Worm (Caenorhabditis elegans): ENCODE measurements around the gene srw-8.

The srw-8 gene

DNA sequence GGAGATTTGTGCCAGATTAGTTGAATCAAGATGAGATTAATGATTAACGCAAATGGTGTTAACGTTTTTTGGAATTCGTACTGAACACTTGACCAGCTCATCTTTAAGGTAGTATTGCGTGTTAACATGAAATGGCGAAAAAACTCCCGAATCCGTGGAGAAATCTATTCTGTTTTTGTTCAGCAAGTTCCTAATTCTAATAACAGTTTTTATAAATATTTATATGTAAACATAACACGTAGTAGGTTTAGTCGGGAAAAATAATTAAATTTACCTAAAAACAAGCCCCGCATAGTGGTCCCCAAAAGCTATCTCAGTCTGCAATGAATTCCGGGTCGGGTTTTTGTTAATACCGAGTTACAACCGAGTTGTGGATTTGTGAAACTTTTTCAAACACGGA, 24.9 kb upstream of the srw-8 start, which contains the start of gene str-244:
TSS of gene str-244 (minus strand) at position 101 of the 400 bp plus-strand sequence.
- TF ChIP-seq F57C9.4 (tag; optimal IDR thresholded peaks at IDR 0.05) (no peak), ceh-58 (GFP tag; IDR thresholded peaks at IDR 0.05) (no peak)

DNA sequence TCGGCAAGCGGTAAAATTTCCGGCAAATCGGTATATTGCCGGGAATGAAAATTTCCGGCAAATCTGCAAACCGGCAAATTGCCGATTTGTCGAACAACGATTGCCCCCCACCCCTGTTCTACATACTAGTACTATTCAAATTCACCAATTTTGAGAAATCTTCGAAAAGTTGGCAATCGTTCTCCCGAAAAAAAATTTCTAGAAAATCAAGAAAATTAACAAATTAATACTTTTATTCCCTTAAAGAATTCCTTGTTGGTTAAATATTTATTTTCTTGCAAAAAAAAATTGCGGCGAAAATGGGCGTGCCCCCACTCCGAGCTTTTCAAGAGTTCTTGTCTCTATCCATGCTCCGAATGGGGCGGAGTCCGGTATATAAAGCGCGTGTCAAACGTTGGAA, 20.1 kb upstream of the srw-8 start, which contains the start of gene C50H11.8:
TSS of gene C50H11.8 (plus strand) at position 301 of the 400 bp plus-strand sequence.
- TF ChIP-seq zfh-2 (GFP tag; conservative IDR thresholded peaks at IDR 0.05) (no peak), Y53F4B.3 (GFP tag; IDR thresholded peaks at IDR 0.05) (no peak), let-526 (GFP tag; IDR thresholded peaks at IDR 0.05) (no peak), F33H1.4 (GFP tag; IDR thresholded peaks at IDR 0.05) (no peak), F52B5.7 (tag; optimal IDR thresholded peaks at IDR 0.05) (no peak), lin-26 (GFP tag; IDR thresholded peaks at IDR 0.05) (no peak), Y67H2A.10 (GFP tag; conservative IDR thresholded peaks at IDR 0.05) (no peak), cebp-2 (GFP tag; IDR thresholded peaks at IDR 0.05) (no peak)

DNA sequence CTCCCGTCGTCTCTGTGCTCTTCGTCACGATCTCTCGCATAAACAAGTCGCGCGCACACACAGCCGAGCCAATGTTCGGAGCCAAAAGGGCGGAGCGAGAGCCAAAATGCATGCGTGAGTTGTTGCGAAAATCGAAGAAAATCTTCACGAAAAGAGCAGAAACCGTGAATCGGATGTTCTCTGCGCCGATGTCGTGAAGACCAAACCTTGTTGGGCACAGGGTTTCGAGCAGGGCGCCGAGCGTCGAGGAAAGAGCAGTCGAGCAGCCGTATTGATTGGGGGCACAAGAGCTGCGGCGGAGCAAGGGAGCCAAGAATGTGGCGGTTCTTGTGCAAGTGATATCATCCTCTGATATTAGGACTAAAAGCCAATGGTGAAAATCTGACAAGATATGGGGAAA, 12.2 kb upstream of the srw-8 start:
- TF ChIP-seq zfh-2 (GFP tag; conservative IDR thresholded peaks at IDR 0.05) (peak; percentile 78), madf-3 (GFP tag; IDR thresholded peaks at IDR 0.05) (0 out of 2 replicates have a peak, but pooled peaks have one; percentile 17), hmg-1.2 (GFP tag; IDR thresholded peaks at IDR 0.05) (no peak)

DNA sequence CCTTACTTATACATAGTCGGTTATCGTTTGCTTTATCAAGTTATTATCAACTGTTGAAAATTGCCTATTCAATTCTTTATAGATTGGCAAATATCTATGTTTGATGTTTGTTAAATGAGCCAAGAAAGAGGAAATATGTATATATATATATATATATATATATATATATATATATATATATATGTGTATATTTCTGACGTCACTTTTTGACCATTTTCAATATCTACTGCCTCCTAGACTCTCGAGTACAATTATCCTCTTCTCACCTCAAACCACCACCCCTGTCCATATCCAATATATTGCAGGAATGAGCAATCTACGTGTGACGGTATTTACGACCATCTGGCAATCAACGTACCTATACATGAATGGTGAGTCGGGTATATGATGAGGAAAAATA, 10.7 kb upstream of the srw-8 start, which contains the start of gene F59D6.1:
TSS of gene F59D6.1 (plus strand) at position 301 of the 400 bp plus-strand sequence.
- TF ChIP-seq ceh-100 (GFP tag; IDR thresholded peaks at IDR 0.05) (no peak), F52B5.7 (tag; optimal IDR thresholded peaks at IDR 0.05) (no peak), F57A8.1 (GFP tag; optimal IDR thresholded peaks at IDR 0.05) (no peak), die-1 (tag; optimal IDR thresholded peaks at IDR 0.05) (no peak), atf-7 (tag; optimal IDR thresholded peaks at IDR 0.05) (no peak), F33H1.4 (GFP tag; IDR thresholded peaks at IDR 0.05) (no peak), athp-1 (tag; optimal IDR thresholded peaks at IDR 0.05) (no peak), nfya-1 (tag; optimal IDR thresholded peaks at IDR 0.05; ENCODE audit: borderline replicate concordance, insufficient read depth) (no peak), ztf-25 (GFP tag; IDR thresholded peaks at IDR 0.05) (no peak), lin-26 (GFP tag; IDR thresholded peaks at IDR 0.05) (no peak), K12H6.12 (tag; optimal IDR thresholded peaks at IDR 0.05) (no peak), egrh-3 (GFP tag; IDR thresholded peaks at IDR 0.05) (no peak), mxl-1 (tag; optimal IDR thresholded peaks at IDR 0.05) (no peak)

DNA sequence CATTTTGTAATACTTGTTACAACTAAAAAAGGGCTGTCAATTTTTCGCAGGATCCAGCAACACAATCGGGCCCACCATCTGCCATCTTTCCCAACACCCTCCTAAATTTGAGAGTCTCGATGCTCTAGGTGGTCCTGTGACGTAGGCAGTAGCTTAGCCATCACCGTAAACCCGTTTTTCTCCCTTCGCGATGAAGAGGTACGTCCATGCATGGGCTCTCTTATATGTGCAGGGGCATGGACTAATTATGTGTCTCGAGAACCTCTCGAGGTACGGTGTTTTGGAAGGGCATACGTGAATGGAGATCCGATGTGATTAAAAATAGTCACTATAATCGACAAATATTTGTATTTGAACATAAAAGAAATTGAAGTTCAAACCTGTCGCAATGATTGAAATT, 6.8 kb upstream of the srw-8 start:
- TF ChIP-seq ztf-26 (tag; optimal IDR thresholded peaks at IDR 0.05): no peak
- no peak for TF ChIP-seq pha-4 (tag; optimal IDR thresholded peaks at IDR 0.05)
- no peak for TF ChIP-seq sea-2 (GFP tag; IDR thresholded peaks at IDR 0.05)
- TF ChIP-seq ets-4 (GFP tag; optimal IDR thresholded peaks at IDR 0.05): no peak
- no peak for TF ChIP-seq T26A5.8 (tag; optimal IDR thresholded peaks at IDR 0.05)
- no peak for TF ChIP-seq akir-1 (GFP tag; optimal IDR thresholded peaks at IDR 0.05)
- TF ChIP-seq efl-1 (GFP tag; optimal IDR thresholded peaks at IDR 0.05): no peak
- no peak for TF ChIP-seq Y67H2A.10 (GFP tag; conservative IDR thresholded peaks at IDR 0.05)
- TF ChIP-seq egl-18 (GFP tag; IDR thresholded peaks at IDR 0.05): no peak
- TF ChIP-seq hmg-1.2 (GFP tag; IDR thresholded peaks at IDR 0.05): no peak
- TF ChIP-seq rcor-1 (GFP tag; IDR thresholded peaks at IDR 0.05): no peak
- no peak for TF ChIP-seq aptf-2 (GFP tag; conservative IDR thresholded peaks at IDR 0.05)
- no peak for TF ChIP-seq C17E4.6 (GFP tag; IDR thresholded peaks at IDR 0.05)
- TF ChIP-seq nhr-120 (GFP tag; IDR thresholded peaks at IDR 0.05): no peak
- TF ChIP-seq F23B12.7 (tag; optimal IDR thresholded peaks at IDR 0.05; ENCODE audit: insufficient read depth): no peak
- TF ChIP-seq gei-17 (GFP tag; optimal IDR thresholded peaks at IDR 0.05): no peak
